Worm (Caenorhabditis elegans) whole organism, late embryonic: ENCODE results near the gene K12G11.6.

Source experiments
- K09A11.1 ChIP-seq: sonication (generic microtip); optimal IDR thresholded peaks from 2 replicates; lab custom pipeline; 2017; ENCODE audit warnings: antibody characterized with exemption, mild to moderate bottlenecking, missing genetic modification characterization, missing compliant biosample characterization; ENCODE audit not compliant: insufficient read depth
- ama-1 ChIP-seq: fragments of 150-350 bp; optimal IDR thresholded peaks from 2 replicates; lab custom pipeline; 2014
- ceh-2 ChIP-seq: sonication (generic microtip); optimal IDR thresholded peaks from 2 replicates; lab custom pipeline; 2016; ENCODE audit warnings: missing genotype, missing genetic modification characterization, missing compliant biosample characterization
- dmd-4 ChIP-seq: sonication (generic microtip); optimal IDR thresholded peaks from 2 replicates; lab custom pipeline; 2016; ENCODE audit warnings: borderline replicate concordance, missing genetic modification characterization, missing compliant biosample characterization
- dve-1 ChIP-seq: sonication (generic microtip); optimal IDR thresholded peaks from 2 replicates; lab custom pipeline; 2017; ENCODE audit warnings: antibody characterized with exemption, mild to moderate bottlenecking, missing genetic modification characterization, missing compliant biosample characterization
- gmeb-2 ChIP-seq: sonication (generic microtip); optimal IDR thresholded peaks from 2 replicates; lab custom pipeline; 2016; ENCODE audit warnings: missing genetic modification characterization, inconsistent platforms, missing compliant biosample characterization
- hlh-6 ChIP-seq: sonication (generic microtip); optimal IDR thresholded peaks from 2 replicates; lab custom pipeline; 2016; ENCODE audit warnings: missing genotype, missing genetic modification characterization, missing compliant biosample characterization
- lim-6 ChIP-seq: sonication (generic microtip); optimal IDR thresholded peaks from 2 replicates; lab custom pipeline; 2016; ENCODE audit warnings: missing genetic modification characterization, missing compliant biosample characterization
- nhr-11 ChIP-seq: fragments of 150-350 bp; optimal IDR thresholded peaks from 2 replicates; lab custom pipeline; 2014; ENCODE audit warnings: missing biosample characterization, missing genetic modification characterization
- pqm-1 ChIP-seq: sonication (generic microtip); optimal IDR thresholded peaks from 2 replicates; lab custom pipeline; 2016; ENCODE audit warnings: missing genetic modification characterization, missing compliant biosample characterization
- unc-42 ChIP-seq: sonication (generic microtip); optimal IDR thresholded peaks from 2 replicates; lab custom pipeline; 2016; ENCODE audit warnings: missing genotype, missing genetic modification characterization, missing compliant biosample characterization
- unc-55 ChIP-seq: sonication (generic microtip); optimal IDR thresholded peaks from 2 replicates; lab custom pipeline; 2017; ENCODE audit warnings: missing biosample characterization, missing genetic modification reagents, missing genetic modification characterization

DNA sequence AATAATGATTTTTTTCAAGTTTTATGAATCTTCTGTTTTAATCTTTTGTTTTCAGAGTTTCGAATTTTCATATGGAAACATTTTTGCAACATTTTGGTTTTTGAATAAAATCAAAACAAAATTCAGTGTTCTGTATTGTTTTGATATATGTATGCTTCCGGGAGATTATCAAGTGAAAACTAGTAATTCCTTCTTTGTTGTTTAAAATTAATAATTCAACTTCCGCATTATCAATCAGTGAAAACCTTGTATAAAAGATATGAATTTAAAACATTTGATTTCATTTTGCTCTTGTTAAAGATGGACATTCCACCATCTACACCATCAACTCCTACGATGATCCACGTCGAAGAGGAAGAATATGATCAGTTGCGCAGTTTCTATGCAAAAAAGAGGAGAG lies 14.4 kb upstream of the K12G11.6 start, which contains the start of gene sulp-5:
- no peak for TF ChIP-seq unc-42 (tag; lab: Kevin White, UChicago)
- no peak for TF ChIP-seq hlh-6 (tag; lab: Kevin White, UChicago)
- TF ChIP-seq ceh-2 (tag; lab: Kevin White, UChicago): no peak
- no peak for TF ChIP-seq nhr-11 (tag; lab: Kevin White, UChicago)
- no peak for TF ChIP-seq unc-55
- no peak for TF ChIP-seq K09A11.1 (tag; lab: Kevin White, UChicago)
- TF ChIP-seq dve-1: no peak
- TF ChIP-seq gmeb-2 (tag; lab: Kevin White, UChicago): no peak
- TF ChIP-seq lim-6: no peak
- TF ChIP-seq pqm-1: no peak
- TF ChIP-seq dmd-4 (tag; lab: Kevin White, UChicago): no peak
- TF ChIP-seq ama-1: no peak
